Worm (Caenorhabditis elegans): ENCODE measurements around the gene sel-5.

sel-5 gene

DNA sequence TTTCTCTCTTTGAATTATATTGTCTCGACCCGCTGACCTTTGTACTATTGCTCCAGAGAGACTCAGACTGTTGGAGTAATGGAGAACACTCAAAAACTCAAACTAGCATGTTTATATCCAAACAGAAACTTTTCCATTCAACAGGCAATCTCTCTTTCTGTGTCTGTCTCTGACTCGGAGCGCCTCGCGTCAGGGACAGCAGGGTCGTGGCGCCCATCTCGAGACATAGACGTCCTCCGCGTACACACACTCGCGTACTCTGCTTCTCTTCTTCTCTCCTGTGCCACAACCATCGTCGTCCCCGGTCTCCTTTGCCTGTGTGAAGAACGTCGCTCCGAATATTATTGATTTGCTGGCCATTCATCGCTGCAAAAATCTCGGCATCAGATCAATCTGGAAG lies 26.3 kb downstream of the sel-5 start (continued):
- TF ChIP-seq snpc-4 (GFP tag; optimal IDR thresholded peaks at IDR 0.05) (no peak), snpc-4 (tag; optimal IDR thresholded peaks at IDR 0.05) (peak in 3 of 4 experiments; percentile 12 to 55 (median 45)), egrh-3 (GFP tag; IDR thresholded peaks at IDR 0.05) (peak; percentile 56), tbp1 (GFP tag; optimal IDR thresholded peaks at IDR 0.05) (peak; percentile 8), C06A6.2 (GFP tag; conservative IDR thresholded peaks at IDR 0.05) (no peak), ceh-100 (GFP tag; IDR thresholded peaks at IDR 0.05) (no peak), hrde-1 (tag; optimal IDR thresholded peaks at IDR 0.05; ENCODE audit: borderline replicate concordance) (no peak), hmg-1.2 (GFP tag; IDR thresholded peaks at IDR 0.05) (peak; percentile 68; the same call in 1 of the 2 replicates), madf-3 (GFP tag; IDR thresholded peaks at IDR 0.05) (no peak), ztf-28 (GFP tag; IDR thresholded peaks at IDR 0.05) (no peak), sdz-38 (tag; optimal IDR thresholded peaks at IDR 0.05) (no peak), F57A8.1 (GFP tag; optimal IDR thresholded peaks at IDR 0.05) (no peak), pbrm-1 (GFP tag; IDR thresholded peaks at IDR 0.05) (0 out of 2 replicates have a peak, but pooled peaks have one; percentile 18), dox-1 (GFP tag; IDR thresholded peaks at IDR 0.05) (peak; percentile 87), aptf-3 (GFP tag; IDR thresholded peaks at IDR 0.05) (no peak), attf-3 (GFP tag; conservative IDR thresholded peaks at IDR 0.05) (0 out of 2 replicates have a peak, but pooled peaks have one; percentile 9), ZK185.1 (tag; optimal IDR thresholded peaks at IDR 0.05; ENCODE audit: poor library complexity, severe bottlenecking) (peak; percentile 40), ceh-27 (GFP tag; optimal IDR thresholded peaks at IDR 0.05) (peak; percentile 88), attf-5 (GFP tag; optimal IDR thresholded peaks at IDR 0.05) (peak; percentile 90), die-1 (tag; optimal IDR thresholded peaks at IDR 0.05) (peak; percentile 6), unc-130 (GFP tag; optimal IDR thresholded peaks at IDR 0.05) (no peak), egl-18 (GFP tag; IDR thresholded peaks at IDR 0.05) (no peak), D2030.7 (GFP tag; IDR thresholded peaks at IDR 0.05) (no peak), sptf-2 (GFP tag; optimal IDR thresholded peaks at IDR 0.05) (no peak), mcd-1 (GFP tag; IDR thresholded peaks at IDR 0.05) (peak; percentile 65), nfyb-1 (GFP tag; IDR thresholded peaks at IDR 0.05) (peak; percentile 72), lin-54 (GFP tag; optimal IDR thresholded peaks at IDR 0.05) (peak; percentile 40), zfh-2 (GFP tag; conservative IDR thresholded peaks at IDR 0.05) (peak; percentile 98), zim-3 (tag; optimal IDR thresholded peaks at IDR 0.05) (no peak), mes-4 (tag; optimal IDR thresholded peaks at IDR 0.05) (no peak), ceh-79 (tag; optimal IDR thresholded peaks at IDR 0.05) (no peak), T07F8.4 (tag; optimal IDR thresholded peaks at IDR 0.05) (no peak), F52B5.7 (tag; optimal IDR thresholded peaks at IDR 0.05) (no peak), chd-7 (tag; optimal IDR thresholded peaks at IDR 0.05) (peak; percentile 44), hlh-12 (tag; optimal IDR thresholded peaks at IDR 0.05) (no peak), snpc-1.1 (tag; optimal IDR thresholded peaks at IDR 0.05; ENCODE audit: insufficient read depth) (no peak), fkh-3 (tag; optimal IDR thresholded peaks at IDR 0.05) (no peak), ets-4 (GFP tag; optimal IDR thresholded peaks at IDR 0.05) (peak; percentile 43), ztf-18 (tag; optimal IDR thresholded peaks at IDR 0.05) (peak; percentile 47), F33H1.4 (GFP tag; IDR thresholded peaks at IDR 0.05) (no peak), B0035.1 (tag; optimal IDR thresholded peaks at IDR 0.05) (no peak), lin-35 (GFP tag; optimal IDR thresholded peaks at IDR 0.05) (no peak)

Data from whole organism, young adult.